Fruit fly (Drosophila melanogaster) whole organism, prepupa: Measurements from ENCODE around the gene Mpi.

Experiments used
- Blimp-1 ChIP-seq: fragments of 200-800 bp; sonication (Bioruptor generic); optimal IDR thresholded peaks from 3 replicates; lab custom pipeline; 2017; ENCODE audit warnings: missing biosample characterization, missing genetic modification characterization, mild to moderate bottlenecking, moderate library complexity, missing genetic modification reagents
- CG10669 ChIP-seq: fragments of 200-800 bp; sonication (Bioruptor generic); optimal IDR thresholded peaks from 3 replicates; lab custom pipeline; 2018; ENCODE audit warnings: missing biosample characterization, mild to moderate bottlenecking, missing genetic modification characterization, moderate library complexity
- CG11294 ChIP-seq: fragments of 200-800 bp; sonication (Bioruptor generic); IDR thresholded peaks from 2 replicates; pipeline ENCODE4 v1.3.6; 2022; ENCODE audit warnings: missing biosample characterization, missing genetic modification characterization
- CG11902 ChIP-seq: fragments of 200-800 bp; sonication (Bioruptor generic); optimal IDR thresholded peaks from 3 replicates; lab custom pipeline; 2016; ENCODE audit warnings: missing biosample characterization, missing genetic modification characterization
- CG15336 ChIP-seq: fragments of 200-800 bp; sonication (Bioruptor generic); IDR thresholded peaks from 2 replicates; pipeline ENCODE4 v1.3.6; 2022; ENCODE audit warnings: missing biosample characterization, missing genetic modification characterization
- CG1621 ChIP-seq: fragments of 200-800 bp; sonication (Bioruptor generic); optimal IDR thresholded peaks from 3 replicates; lab custom pipeline; 2018; ENCODE audit warnings: missing biosample characterization, mild to moderate bottlenecking, missing genetic modification characterization
- CG16779 ChIP-seq: fragments of 200-800 bp; sonication (Bioruptor generic); optimal IDR thresholded peaks from 3 replicates; lab custom pipeline; 2017; ENCODE audit warnings: missing biosample characterization, mild to moderate bottlenecking, missing genetic modification characterization
- CG3032 ChIP-seq: fragments of 200-800 bp; optimal IDR thresholded peaks from 2 replicates; lab custom pipeline; 2019; ENCODE audit warnings: missing biosample characterization, mild to moderate bottlenecking, missing genetic modification characterization, moderate library complexity
- CG32006 ChIP-seq: fragments of 200-800 bp; sonication (Bioruptor generic); optimal IDR thresholded peaks from 3 replicates; lab custom pipeline; 2017; ENCODE audit warnings: missing biosample characterization, mild to moderate bottlenecking, missing genetic modification characterization
- CG34406 ChIP-seq: fragments of 200-800 bp; sonication (Bioruptor generic); optimal IDR thresholded peaks from 3 replicates; lab custom pipeline; 2016; ENCODE audit warnings: missing biosample characterization, missing genetic modification characterization
- CG3919 ChIP-seq: fragments of 200-800 bp; sonication (Bioruptor generic); optimal IDR thresholded peaks from 3 replicates; lab custom pipeline; 2016; ENCODE audit warnings: missing biosample characterization, missing genetic modification characterization
- CG4318 ChIP-seq: fragments of 200-800 bp; sonication (Bioruptor generic); optimal IDR thresholded peaks from 3 replicates; lab custom pipeline; 2017; ENCODE audit warnings: missing biosample characterization, mild to moderate bottlenecking, missing genetic modification characterization
- CG6163 ChIP-seq: fragments of 200-800 bp; sonication (Bioruptor generic); IDR thresholded peaks from 3 replicates; pipeline ENCODE4 v1.3.6; 2022; ENCODE audit warnings: missing biosample characterization, missing genetic modification characterization
- CG6276 ChIP-seq: fragments of 200-800 bp; sonication (Bioruptor generic); optimal IDR thresholded peaks from 2 replicates; lab custom pipeline; 2017; ENCODE audit warnings: missing biosample characterization, mild to moderate bottlenecking, missing genetic modification characterization
- CG6792 ChIP-seq: fragments of 200-800 bp; sonication (Bioruptor generic); optimal IDR thresholded peaks from 3 replicates; lab custom pipeline; 2016; ENCODE audit warnings: missing biosample characterization, missing genetic modification characterization
- CG7368 ChIP-seq: fragments of 200-800 bp; sonication (Bioruptor generic); optimal IDR thresholded peaks from 3 replicates; lab custom pipeline; 2016; ENCODE audit warnings: missing biosample characterization, missing genetic modification characterization
- CG8119 ChIP-seq: fragments of 200-800 bp; sonication (Bioruptor generic); IDR thresholded peaks from 3 replicates; pipeline ENCODE4 v1.3.6; 2022; ENCODE audit warnings: missing biosample characterization, missing genetic modification characterization
- CG8319 ChIP-seq: fragments of 200-800 bp; sonication (Bioruptor generic); optimal IDR thresholded peaks from 3 replicates; lab custom pipeline; 2016; ENCODE audit warnings: missing biosample characterization, missing genetic modification characterization
- CG8632 ChIP-seq: fragments of 200-800 bp; sonication (Bioruptor generic); optimal IDR thresholded peaks from 3 replicates; lab custom pipeline; 2016; ENCODE audit warnings: missing biosample characterization, missing genetic modification characterization
- Eip78C ChIP-seq: fragments of 200-800 bp; sonication (Bioruptor generic); peaks from one replicate; lab custom pipeline; 2016; ENCODE audit warnings: missing biosample characterization, missing genetic modification characterization
- Ets21C ChIP-seq: fragments of 200-800 bp; sonication (Bioruptor generic); optimal IDR thresholded peaks from 3 replicates; lab custom pipeline; 2016; ENCODE audit warnings: missing biosample characterization, missing genetic modification characterization
- Ets96B ChIP-seq: fragments of 200-800 bp; optimal IDR thresholded peaks from 2 replicates; lab custom pipeline; 2019; ENCODE audit warnings: missing biosample characterization, mild to moderate bottlenecking, missing genetic modification characterization, moderate library complexity
- Gug ChIP-seq: fragments of 200-800 bp; sonication (Bioruptor generic); IDR thresholded peaks from 2 replicates; pipeline ENCODE4 v1.3.6; 2022; ENCODE audit warnings: missing biosample characterization, missing genetic modification characterization
- Hr38 ChIP-seq: sonication (Bioruptor generic); optimal IDR thresholded peaks from 2 replicates; lab custom pipeline; 2016; ENCODE audit warnings: missing biosample characterization, missing genetic modification characterization
- Lpt ChIP-seq: fragments of 200-800 bp; sonication (Bioruptor generic); optimal IDR thresholded peaks from 3 replicates; lab custom pipeline; 2016; ENCODE audit warnings: missing biosample characterization, missing genetic modification characterization
- Met ChIP-seq: fragments of 200-800 bp; sonication (Bioruptor generic); optimal IDR thresholded peaks from 3 replicates; lab custom pipeline; 2016; ENCODE audit warnings: missing biosample characterization, missing genetic modification characterization
- OdsH ChIP-seq: fragments of 200-800 bp; sonication (Bioruptor generic); optimal IDR thresholded peaks from 3 replicates; lab custom pipeline; 2016; ENCODE audit warnings: missing biosample characterization, missing genetic modification characterization
- Smox ChIP-seq: fragments of 200-800 bp; sonication (Bioruptor generic); optimal IDR thresholded peaks from 3 replicates; lab custom pipeline; 2016; ENCODE audit warnings: missing biosample characterization, missing genetic modification characterization
- Sox14 ChIP-seq: fragments of 200-800 bp; sonication (Bioruptor generic); optimal IDR thresholded peaks from 3 replicates; lab custom pipeline; 2016; ENCODE audit warnings: missing biosample characterization, missing genetic modification characterization
- Sox15 ChIP-seq: fragments of 200-800 bp; sonication (Bioruptor generic); optimal IDR thresholded peaks from 3 replicates; lab custom pipeline; 2016; ENCODE audit warnings: missing biosample characterization, missing genetic modification characterization
- achi ChIP-seq: fragments of 200-800 bp; sonication (Bioruptor generic); optimal IDR thresholded peaks from 3 replicates; lab custom pipeline; 2016; ENCODE audit warnings: missing biosample characterization, missing genetic modification characterization
- acj6 ChIP-seq: fragments of 200-800 bp; sonication (Bioruptor generic); optimal IDR thresholded peaks from 3 replicates; lab custom pipeline; 2016; ENCODE audit warnings: missing biosample characterization, missing genetic modification characterization
- cyc ChIP-seq: fragments of 200-800 bp; sonication (Bioruptor generic); optimal IDR thresholded peaks from 3 replicates; lab custom pipeline; 2016; ENCODE audit warnings: missing biosample characterization, missing genetic modification characterization
- esn ChIP-seq: fragments of 200-800 bp; sonication (Bioruptor generic); optimal IDR thresholded peaks from 2 replicates; lab custom pipeline; 2016; ENCODE audit warnings: missing biosample characterization, mild to moderate bottlenecking, missing genetic modification characterization, moderate library complexity
- fd59A ChIP-seq: fragments of 200-800 bp; sonication (Bioruptor generic); optimal IDR thresholded peaks from 2 replicates; lab custom pipeline; 2017; ENCODE audit warnings: missing biosample characterization, mild to moderate bottlenecking, missing genetic modification characterization, missing genetic modification reagents
- lz ChIP-seq: fragments of 200-800 bp; sonication (Bioruptor generic); optimal IDR thresholded peaks from 3 replicates; lab custom pipeline; 2016; ENCODE audit warnings: missing biosample characterization, missing genetic modification characterization
- net ChIP-seq: fragments of 200-800 bp; sonication (Bioruptor generic); optimal IDR thresholded peaks from 3 replicates; lab custom pipeline; 2016; ENCODE audit warnings: missing biosample characterization, missing genetic modification characterization
- pdm3 ChIP-seq: fragments of 200-800 bp; sonication (Bioruptor generic); optimal IDR thresholded peaks from 3 replicates; lab custom pipeline; 2016; ENCODE audit warnings: missing biosample characterization, missing genetic modification characterization
- salr ChIP-seq, 2 experiments: fragments of 200-800 bp; sonication (Bioruptor generic); optimal IDR thresholded peaks; 3 replicates each; lab custom pipeline; 2016 to 2018; ENCODE audit warnings: missing biosample characterization in 2 of 2, missing genetic modification characterization in 2 of 2, mild to moderate bottlenecking in 1 of 2
- spab ChIP-seq: fragments of 200-800 bp; sonication (Bioruptor generic); optimal IDR thresholded peaks from 2 replicates; lab custom pipeline; 2017; ENCODE audit warnings: missing biosample characterization, mild to moderate bottlenecking, missing genetic modification characterization, missing genetic modification reagents
- ss ChIP-seq, 2 experiments: fragments of 200-800 bp; sonication (Bioruptor generic); optimal IDR thresholded peaks; 2 replicates in 1 of 2; 3 replicates in 1 of 2; lab custom pipeline; 2017 to 2018; ENCODE audit warnings: mild to moderate bottlenecking in 2 of 2, missing biosample characterization in 2 of 2, missing genetic modification characterization in 2 of 2, moderate library complexity in 1 of 2
- svp ChIP-seq: fragments of 200-800 bp; sonication (Bioruptor generic); peaks from one replicate; lab custom pipeline; 2016; ENCODE audit warnings: missing biosample characterization, missing genetic modification characterization
- topi ChIP-seq: fragments of 200-800 bp; sonication (Bioruptor generic); optimal IDR thresholded peaks from 3 replicates; lab custom pipeline; 2016; ENCODE audit warnings: missing biosample characterization, missing genetic modification characterization

Gene Mpi

dm6 chr3R:9762955-9763931 is 3.8 kb downstream of the Mpi start, which contains the start of the genes Snap24 and CG8478:
Snap24 (minus strand) TSS chr3R:9763150.
CG8478 (plus strand) TSS chr3R:9763650.
- TF ChIP-seq topi (peak; percentile 44), cyc (GFP tag; lab: Kevin White, UChicago) (no peak), Eip78C (GFP tag; lab: Kevin White, UChicago) (peak; percentile 61), OdsH (GFP tag; lab: Kevin White, UChicago) (no peak), CG8119 (GFP tag; lab: Robert Waterston, UW) (no peak), Lpt (GFP tag; lab: Kevin White, UChicago) (no peak), CG10669 (GFP tag; lab: Kevin White, UChicago) (no peak), Ets96B (tag; lab: Kevin White, UChicago) (no peak), salr (GFP tag; optimal IDR thresholded peaks at IDR 0.05; lab: Kevin White, UChicago) (no peak), CG3032 (peak; percentile 13), CG16779 (tag; lab: Kevin White, UChicago) (no peak), CG6276 (GFP tag; lab: Kevin White, UChicago) (no peak)
- TF ChIP-seq, all 60 proteins: peak for 3

- TF ChIP-seq CG8319 (peak; percentile 8), CG16779 (tag; lab: Kevin White, UChicago) (no peak), net (GFP tag; lab: Kevin White, UChicago) (peak; percentile 59), CG11294 (GFP tag; lab: Robert Waterston, UW) (no peak), CG1621 (tag; lab: Kevin White, UChicago) (peak; percentile 83), CG6163 (GFP tag; lab: Robert Waterston, UW) (peak; percentile 59; the same call in 2 of the 3 replicates), ss (GFP tag; optimal IDR thresholded peaks at IDR 0.05; lab: Kevin White, UChicago) (peak; percentile 47 to 65), Sox14 (peak; percentile 83), CG3032 (peak; percentile 38), OdsH (GFP tag; lab: Kevin White, UChicago) (peak; percentile 42), CG10669 (GFP tag; lab: Kevin White, UChicago) (peak; percentile 54), fd59A (GFP tag; lab: Kevin White, UChicago) (peak; percentile 20), CG6792 (GFP tag; lab: Kevin White, UChicago) (peak; percentile 59), Blimp-1 (no peak), Hr38 (GFP tag; lab: Kevin White, UChicago) (no peak), spab (GFP tag; lab: Kevin White, UChicago) (peak; percentile 28), Gug (no peak), Smox (GFP tag; lab: Kevin White, UChicago) (no peak), svp (GFP tag; lab: Kevin White, UChicago) (no peak), CG6276 (GFP tag; lab: Kevin White, UChicago) (no peak), lz (GFP tag; lab: Kevin White, UChicago) (peak; percentile 63), CG7368 (peak; percentile 57), CG32006 (no peak), CG34406 (GFP tag; lab: Kevin White, UChicago) (peak; percentile 40), Eip78C (GFP tag; lab: Kevin White, UChicago) (peak; percentile 89), cyc (GFP tag; lab: Kevin White, UChicago) (peak; percentile 73), Sox15 (GFP tag; lab: Kevin White, UChicago) (peak; percentile 24), Met (GFP tag; lab: Kevin White, UChicago) (no peak), CG3919 (GFP tag; lab: Kevin White, UChicago) (peak; percentile 71), CG11902 (GFP tag; lab: Kevin White, UChicago) (peak; percentile 32), achi (GFP tag; lab: Kevin White, UChicago) (peak; percentile 48), pdm3 (no peak), CG8632 (peak; percentile 46), CG15336 (GFP tag; lab: Robert Waterston, UW) (peak; percentile 40; the same call in 1 of the 2 replicates), salr (GFP tag; optimal IDR thresholded peaks at IDR 0.05; lab: Kevin White, UChicago) (peak in 1 of 2 experiments; percentile 56), Ets21C (GFP tag; lab: Kevin White, UChicago) (no peak), esn (peak; percentile 68), acj6 (peak; percentile 44), CG4318 (GFP tag; lab: Kevin White, UChicago) (no peak)
Measured at dm6 chr3R:9767620-9768592, 8.5 kb downstream of the Mpi start, which contains the start of gene Naa80. Naa80 (plus strand) TSS chr3R:9767834.
